Fruit fly (Drosophila melanogaster) whole organism, larva: ENCODE measurements around the gene ND-75.

ENCODE experiments used
- noc ChIP-seq: fragments of 200-800 bp; sonication (Bioruptor generic); optimal IDR thresholded peaks from 3 replicates; lab custom pipeline; 2019; ENCODE audit warnings: missing biosample characterization, mild to moderate bottlenecking, missing genetic modification characterization, moderate library complexity

The ND-75 gene

dm6 chrX:8251268-8251996 is at the start of gene ND-75:
ND-75 (minus strand) TSS chrX:8251687.
- TF ChIP-seq noc (tag; lab: Kevin White, UChicago) = no peak

- TF ChIP-seq noc (tag; lab: Kevin White, UChicago) = no peak
These were observed 43.2 kb upstream of the ND-75 start for dm6 chrX:8294493-8295337.

- TF ChIP-seq noc (tag; lab: Kevin White, UChicago) = no peak
These were observed 35.4 kb upstream of the ND-75 start for dm6 chrX:8286859-8287258.

- TF ChIP-seq noc (tag; lab: Kevin White, UChicago) = no peak
These were observed 33.6 kb upstream of the ND-75 start for dm6 chrX:8285052-8285451.

- TF ChIP-seq noc (tag; lab: Kevin White, UChicago) = peak; percentile 12
These were observed 22.5 kb upstream of the ND-75 start, which contains the start of gene CG15343 for dm6 chrX:8273799-8274484. CG15343 (minus strand) TSS chrX:8273806.

dm6 chrX:8273291-8273690 is 21.8 kb upstream of the ND-75 start, which contains the start of gene CG1636:
CG1636 (plus strand) TSS chrX:8273412.
- no peak for TF ChIP-seq noc (tag; lab: Kevin White, UChicago)

- TF ChIP-seq noc (tag; lab: Kevin White, UChicago) = no peak
These were observed 20.0 kb upstream of the ND-75 start, which contains the start of gene Corp for dm6 chrX:8271363-8272061. Corp (minus strand) TSS chrX:8271409.

dm6 chrX:8265261-8265660 is 13.8 kb upstream of the ND-75 start:
- TF ChIP-seq noc (tag; lab: Kevin White, UChicago) = no peak

- TF ChIP-seq noc (tag; lab: Kevin White, UChicago) = peak; percentile 29
These were observed 11.7 kb upstream of the ND-75 start for dm6 chrX:8263236-8263635.

dm6 chrX:8259881-8260280 is 8.4 kb upstream of the ND-75 start:
- peak; percentile 10 for TF ChIP-seq noc (tag; lab: Kevin White, UChicago)

dm6 chrX:8258281-8258802 is 6.9 kb upstream of the ND-75 start:
- no peak for TF ChIP-seq noc (tag; lab: Kevin White, UChicago)

- TF ChIP-seq noc (tag; lab: Kevin White, UChicago) = no peak
These were observed 3.3 kb upstream of the ND-75 start for dm6 chrX:8254739-8255326.

dm6 chrX:8252284-8252886 is 898 bp upstream of the ND-75 start, which contains the start of gene CG1632:
CG1632 (plus strand) TSS chrX:8252670.
- no peak for TF ChIP-seq noc (tag; lab: Kevin White, UChicago)
